Worm (Caenorhabditis elegans): ENCODE results near the gene chil-9.

- TF ChIP-seq ets-4 (GFP tag; optimal IDR thresholded peaks at IDR 0.05) (no peak), pha-4 (tag; optimal IDR thresholded peaks at IDR 0.05) (no peak)
These were observed 16.3 kb upstream of the chil-9 start, which contains the start of gene chil-3 for ce11 chrII:9861394-9861793.

Measured in whole organism, young adult.